Fruit fly (Drosophila melanogaster): ENCODE data around the gene CG5708.

Gene CG5708

DNA sequence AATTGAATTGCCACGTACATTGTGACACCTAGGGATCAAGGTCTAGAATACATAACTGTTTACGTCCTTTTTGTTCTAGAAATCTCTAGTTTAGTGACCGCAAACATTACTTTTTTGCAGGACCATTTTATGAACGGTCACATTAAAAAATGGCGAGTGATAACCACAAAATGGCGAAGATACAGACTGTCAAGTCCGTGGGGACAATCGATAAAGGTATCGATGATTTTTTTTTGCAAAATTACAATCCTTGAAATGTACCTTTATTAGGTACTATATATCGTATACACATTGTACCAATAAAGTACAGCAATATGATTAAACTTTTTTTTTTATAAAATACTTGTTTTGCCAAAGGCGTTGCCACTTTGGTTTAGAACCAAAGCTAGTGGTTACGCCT lies 3.8 kb upstream of the CG5708 start (continued):
- TF ChIP-seq sc (optimal IDR thresholded peaks at IDR 0.05) (no peak), sc (GFP tag; optimal IDR thresholded peaks at IDR 0.05) (no peak), org-1 (GFP tag; optimal IDR thresholded peaks at IDR 0.05) (no peak), row (GFP tag; IDR thresholded peaks at IDR 0.05) (peak; percentile 36; the same call in 2 of the 3 replicates), CG12391 (tag; optimal IDR thresholded peaks at IDR 0.05) (no peak), TFAM (GFP tag; optimal IDR thresholded peaks at IDR 0.05) (no peak), sob (GFP tag; IDR thresholded peaks at IDR 0.05) (no peak), tna (GFP tag; IDR thresholded peaks at IDR 0.05; ENCODE audit: partially characterized antibody) (peak; percentile 46; the same call in 1 of the 2 replicates), CG8478 (optimal IDR thresholded peaks at IDR 0.05) (no peak), CG17568 (GFP tag; optimal IDR thresholded peaks at IDR 0.05) (no peak), Nf-YB (GFP tag; optimal IDR thresholded peaks at IDR 0.05) (no peak), croc (GFP tag; conservative IDR thresholded peaks at IDR 0.05) (no peak), CG6854 (GFP tag; optimal IDR thresholded peaks at IDR 0.05) (no peak), Ptx1 (GFP tag; IDR thresholded peaks at IDR 0.05) (no peak), fru (optimal IDR thresholded peaks at IDR 0.05) (no peak), vfl (GFP tag; optimal IDR thresholded peaks at IDR 0.05) (no peak), CG34224 (GFP tag; IDR thresholded peaks at IDR 0.05; ENCODE audit: partially characterized antibody) (peak; percentile 44), NC2β (GFP tag; optimal IDR thresholded peaks at IDR 0.05) (no peak), aop (GFP tag; IDR thresholded peaks at IDR 0.05) (no peak), CG9215 (GFP tag; IDR thresholded peaks at IDR 0.05) (no peak), sd (tag; optimal IDR thresholded peaks at IDR 0.05) (no peak), NC2α (GFP tag; optimal IDR thresholded peaks at IDR 0.05) (no peak), fd102C (GFP tag; optimal IDR thresholded peaks at IDR 0.05) (no peak), CG4617 (GFP tag; optimal IDR thresholded peaks at IDR 0.05; ENCODE audit: borderline replicate concordance) (no peak), hbn (GFP tag; IDR thresholded peaks at IDR 0.05; ENCODE audit: partially characterized antibody) (0 out of 2 replicates have a peak, but pooled peaks have one; percentile 30), CG18011 (GFP tag; optimal IDR thresholded peaks at IDR 0.05) (no peak), odd (GFP tag; optimal IDR thresholded peaks at IDR 0.05) (no peak), CG4360 (GFP tag; IDR thresholded peaks at IDR 0.05) (no peak), CG10565 (GFP tag; optimal IDR thresholded peaks at IDR 0.05) (no peak), CG11085 (GFP tag; IDR thresholded peaks at IDR 0.05) (no peak), unc-4 (GFP tag; IDR thresholded peaks at IDR 0.05; ENCODE audit: partially characterized antibody) (peak; percentile 60; the same call in 1 of the 2 replicates), mirr (GFP tag; optimal IDR thresholded peaks at IDR 0.05) (no peak), Sox100B (GFP tag; optimal IDR thresholded peaks at IDR 0.05) (no peak), Scr (GFP tag; IDR thresholded peaks at IDR 0.05; ENCODE audit: partially characterized antibody) (peak; percentile 64), CrebB (tag; optimal IDR thresholded peaks at IDR 0.05) (no peak), da (GFP tag; optimal IDR thresholded peaks at IDR 0.05) (no peak), Lhr (GFP tag; optimal IDR thresholded peaks at IDR 0.05) (peak; percentile 32), bowl (GFP tag; IDR thresholded peaks at IDR 0.05) (no peak), CG2129 (GFP tag; IDR thresholded peaks at IDR 0.05; ENCODE audit: partially characterized antibody) (0 out of 2 replicates have a peak, but pooled peaks have one; percentile 26), inv (GFP tag; IDR thresholded peaks at IDR 0.05; ENCODE audit: partially characterized antibody) (peak; percentile 37; the same call in 1 of the 2 replicates), nerfin-2 (GFP tag; IDR thresholded peaks at IDR 0.05; ENCODE audit: partially characterized antibody) (no peak), gfzf (GFP tag; optimal IDR thresholded peaks at IDR 0.05) (peak; percentile 41), CG8290 (GFP tag; optimal IDR thresholded peaks at IDR 0.05) (peak; percentile 81), CG8290 (tag; optimal IDR thresholded peaks at IDR 0.05) (peak; percentile 25 to 72), vnd (GFP tag; IDR thresholded peaks at IDR 0.05; ENCODE audit: partially characterized antibody) (peak; percentile 44; the same call in 2 of the 3 replicates), Rfx (GFP tag; IDR thresholded peaks at IDR 0.05) (no peak), CG2116 (GFP tag; optimal IDR thresholded peaks at IDR 0.05) (peak; percentile 24), sna (GFP tag; IDR thresholded peaks at IDR 0.05; ENCODE audit: partially characterized antibody) (0 out of 2 replicates have a peak, but pooled peaks have one; percentile 50), CG3838 (GFP tag; optimal IDR thresholded peaks at IDR 0.05) (no peak), caup (GFP tag; optimal IDR thresholded peaks at IDR 0.05; ENCODE audit: severe bottlenecking) (no peak), CG17361 (GFP tag; IDR thresholded peaks at IDR 0.05) (0 out of 3 replicates have a peak, but pooled peaks have one; percentile 10)

All from whole organism, embryonic.